Worm (Caenorhabditis elegans) whole organism, L2 larva: ENCODE measurements around the gene F17E9.15.

Experiments
- blmp-1 ChIP-seq: sonication (generic microtip); optimal IDR thresholded peaks from 2 replicates; lab custom pipeline; 2017; ENCODE audit warnings: missing genetic modification characterization, mild to moderate bottlenecking, missing compliant biosample characterization, antibody characterized with exemption, moderate library complexity; ENCODE audit not compliant: insufficient read depth
- ceh-82 ChIP-seq: fragments of 150-350 bp; optimal IDR thresholded peaks from 2 replicates; lab custom pipeline; 2014; ENCODE audit warnings: missing biosample characterization, missing genetic modification characterization
- crh-2 ChIP-seq: sonication (generic microtip); optimal IDR thresholded peaks from 2 replicates; lab custom pipeline; 2017; ENCODE audit warnings: missing biosample characterization, missing genetic modification characterization
- dmd-4 ChIP-seq: sonication (generic microtip); optimal IDR thresholded peaks from 2 replicates; lab custom pipeline; 2017; ENCODE audit warnings: missing biosample characterization, missing genetic modification characterization
- lin-11 ChIP-seq: fragments of 150-350 bp; sonication (generic microtip); optimal IDR thresholded peaks from 2 replicates; lab custom pipeline; 2014; ENCODE audit warnings: missing biosample characterization, missing genetic modification characterization, inconsistent platforms, mixed read lengths
- lin-39 ChIP-seq: fragments of 150-350 bp; optimal IDR thresholded peaks from 2 replicates; lab custom pipeline; 2014; ENCODE audit warnings: missing biosample characterization, missing genetic modification reagents, missing genetic modification characterization
- nhr-12 ChIP-seq: fragments of 150-350 bp; optimal IDR thresholded peaks from 2 replicates; lab custom pipeline; 2014; ENCODE audit warnings: missing biosample characterization, missing genetic modification characterization
- nhr-25 ChIP-seq: fragments of 150-350 bp; sonication (generic microtip); optimal IDR thresholded peaks from 3 replicates; lab custom pipeline; 2014; ENCODE audit warnings: missing biosample characterization, missing genetic modification characterization
- unc-62 ChIP-seq: fragments of 150-350 bp; optimal IDR thresholded peaks from 2 replicates; lab custom pipeline; 2014; ENCODE audit warnings: missing biosample characterization, missing genetic modification reagents, missing genetic modification characterization
- ztf-11 ChIP-seq: sonication (generic microtip); optimal IDR thresholded peaks from 2 replicates; lab custom pipeline; 2017; ENCODE audit warnings: missing biosample characterization, missing genetic modification characterization

DNA sequence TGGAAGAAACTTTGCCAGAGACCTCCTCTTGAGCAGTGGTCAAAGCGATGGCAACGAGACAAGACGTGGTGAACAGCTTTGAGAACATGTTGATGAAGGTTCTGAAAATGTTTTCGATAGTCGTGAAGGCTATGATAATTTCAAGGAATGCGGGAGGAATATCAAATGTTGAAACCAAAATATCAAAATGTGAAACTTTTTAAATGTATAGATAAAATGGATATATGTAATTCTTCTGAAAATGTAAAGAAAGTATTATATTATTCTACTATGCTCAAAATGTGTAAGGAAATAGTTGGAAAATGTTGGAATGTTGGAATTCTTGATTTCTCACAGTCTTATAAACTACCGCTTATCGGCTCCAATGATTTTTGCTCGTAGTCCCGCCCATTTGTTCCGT, 21.9 kb downstream of the F17E9.15 start, which contains the start of gene D2096.6:
- TF ChIP-seq unc-62 (GFP tag; lab: Kevin White, UChicago) (no peak), blmp-1 (tag; lab: Kevin White, UChicago) (no peak), crh-2 (tag; lab: Kevin White, UChicago) (no peak), dmd-4 (tag; lab: Kevin White, UChicago) (no peak), ztf-11 (tag; lab: Kevin White, UChicago) (no peak), lin-39 (tag; lab: Kevin White, UChicago) (no peak), lin-11 (tag; lab: Kevin White, UChicago) (no peak), nhr-25 (tag; lab: Kevin White, UChicago) (no peak), ceh-82 (tag; lab: Kevin White, UChicago) (no peak), nhr-12 (tag; lab: Kevin White, UChicago) (no peak)
